Worm (Caenorhabditis elegans) whole organism, midembryonic: Measurements from ENCODE around the gene W07A12.4.

Experiments used
- cog-1 ChIP-seq: sonication (generic microtip); optimal IDR thresholded peaks from 2 replicates; lab custom pipeline; 2016; ENCODE audit warnings: missing genetic modification characterization, missing compliant biosample characterization
- flt-1 ChIP-seq: fragments of 200-800 bp; sonication (Bioruptor generic); IDR thresholded peaks from 2 replicates; pipeline ENCODE4 v1.3.6; 2022; ENCODE audit warnings: missing genetic modification characterization, missing compliant biosample characterization
- klf-2 ChIP-seq: fragments of 200-800 bp; sonication (Bioruptor generic); conservative IDR thresholded peaks from 2 replicates; pipeline ENCODE4 v1.3.6; 2022; ENCODE audit warnings: missing genetic modification reagents, missing genetic modification characterization, missing compliant biosample characterization
- ref-1 ChIP-seq: fragments of 200-800 bp; sonication (Bioruptor generic); conservative IDR thresholded peaks from 2 replicates; pipeline ENCODE4 v1.3.6; 2022; ENCODE audit warnings: missing genetic modification reagents, missing genetic modification characterization, missing compliant biosample characterization
- tab-1 ChIP-seq: fragments of 200-800 bp; sonication (Bioruptor generic); IDR thresholded peaks from 2 replicates; pipeline ENCODE4 v1.3.6; 2022; ENCODE audit warnings: missing genetic modification characterization, missing compliant biosample characterization
- ztf-29 ChIP-seq: fragments of 200-800 bp; sonication (Bioruptor generic); IDR thresholded peaks from 2 replicates; pipeline ENCODE4 v1.3.6; 2022; ENCODE audit warnings: missing genetic modification reagents, missing genetic modification characterization, missing compliant biosample characterization

DNA sequence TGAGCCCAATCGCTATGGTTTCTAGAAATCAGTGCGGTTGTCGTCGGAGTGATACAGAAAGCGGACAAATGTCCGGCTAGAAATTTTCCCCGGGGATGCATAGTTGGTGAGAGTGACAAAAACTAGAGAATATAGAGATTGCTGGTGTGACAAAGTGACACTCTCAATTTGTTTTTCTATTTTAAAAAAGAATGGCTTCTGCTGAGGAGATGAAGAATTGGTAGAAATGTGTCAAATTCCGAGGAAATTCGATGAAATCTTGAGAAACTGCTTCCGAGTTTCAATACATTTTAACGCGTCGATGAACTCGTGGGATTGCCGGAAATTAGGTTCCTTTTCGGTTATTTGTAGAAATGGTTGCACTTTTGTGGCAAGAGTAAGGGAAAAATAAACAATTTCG, 48.1 kb downstream of the W07A12.4 start, which contains the start of gene twk-4:
- TF ChIP-seq cog-1 (tag; lab: Kevin White, UChicago) (no peak), ref-1 (no peak), klf-2 (GFP tag; lab: Robert Waterston, UW) (no peak), ztf-29 (GFP tag; lab: Robert Waterston, UW) (no peak), tab-1 (GFP tag; lab: Robert Waterston, UW) (no peak), flt-1 (GFP tag; lab: Robert Waterston, UW) (no peak)
